Fruit fly (Drosophila melanogaster) ovary, adult (tissue): ENCODE measurements around the gene Rpp20.

ENCODE experiments used
- CG17801 ChIP-seq: fragments of 200-800 bp; optimal IDR thresholded peaks from 2 replicates; lab custom pipeline; 2019; ENCODE audit warnings: missing biosample characterization, mild to moderate bottlenecking, missing genetic modification characterization, moderate library complexity; ENCODE audit not compliant: partially characterized antibody

The Rpp20 gene

DNA sequence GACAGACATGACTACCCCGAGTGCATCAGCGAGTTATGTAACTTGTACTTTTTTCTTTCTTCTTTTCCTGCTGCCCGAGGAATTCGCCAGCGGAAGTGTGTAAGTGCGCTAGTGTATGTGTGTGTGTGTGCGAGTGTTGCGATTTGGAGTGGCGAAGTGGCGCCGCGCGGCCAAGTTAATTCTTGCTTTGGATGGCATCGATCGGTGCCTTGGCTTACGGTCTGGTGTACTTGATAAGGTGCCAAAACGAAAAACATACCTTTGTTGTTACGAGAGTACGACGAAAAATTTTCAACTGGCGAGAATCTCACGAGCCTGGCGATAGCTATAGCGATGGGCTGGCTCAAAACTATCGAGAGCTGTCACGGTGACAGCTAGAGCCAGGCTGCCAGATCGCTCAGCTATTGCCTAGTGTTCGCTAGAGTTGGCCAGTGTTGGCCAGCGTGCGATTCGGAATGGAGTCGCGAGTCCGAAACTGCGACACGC lies at the start of gene Rpp20, which contains the start of the genes CG18809, COX6B and CG33932:
TSS of gene Rpp20 (plus strand) at position 429 of the 486 bp plus-strand sequence.
TSS of gene CG18809 (minus strand) at position 333 of the 486 bp plus-strand sequence.
TSS of gene COX6B (minus strand) at position 333 of the 486 bp plus-strand sequence.
TSS of gene CG33932 (plus strand) at position 429 of the 486 bp plus-strand sequence.
- TF ChIP-seq CG17801 (GFP tag; lab: Kevin White, UChicago) = peak; percentile 57

DNA sequence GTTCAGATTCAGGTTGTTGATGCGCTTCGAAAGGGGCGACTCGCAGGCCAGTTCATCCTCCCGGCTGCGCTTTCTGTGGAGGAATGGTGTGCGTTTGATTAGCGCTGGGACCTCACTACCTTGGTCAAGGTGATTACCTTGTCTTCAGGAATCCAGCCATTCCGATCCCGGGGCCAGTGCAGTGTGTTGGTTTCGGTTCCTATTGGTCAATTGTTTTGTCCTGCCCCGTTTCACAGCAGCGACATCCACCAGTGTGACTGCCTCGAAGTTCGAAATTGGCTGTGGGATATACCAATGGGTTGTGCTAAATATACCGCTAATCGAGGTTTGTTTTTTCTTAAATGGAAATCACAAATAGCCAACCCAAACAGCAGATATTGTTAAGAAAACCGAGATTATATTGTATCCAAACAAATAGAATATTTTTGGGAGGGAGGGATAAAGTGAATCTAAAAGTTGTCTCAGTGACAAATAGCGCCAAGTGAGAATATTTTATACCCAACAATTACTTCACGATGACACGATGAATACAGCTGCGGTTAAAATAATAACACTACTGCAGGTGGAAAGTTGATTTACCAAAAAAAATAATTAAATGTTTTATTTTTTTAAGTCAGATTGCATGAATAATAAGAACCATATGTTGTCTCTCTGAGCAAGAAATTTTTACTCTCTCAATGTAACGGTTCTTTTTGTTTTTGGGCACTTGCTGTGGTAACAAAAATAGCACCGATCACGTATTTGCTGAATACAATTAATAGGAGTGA lies 49.3 kb upstream of the Rpp20 start, which contains the start of gene CG14229:
TSS of gene CG14229 (minus strand) at position 459 of the 767 bp plus-strand sequence.
- TF ChIP-seq CG17801 (GFP tag; lab: Kevin White, UChicago) = no peak

DNA sequence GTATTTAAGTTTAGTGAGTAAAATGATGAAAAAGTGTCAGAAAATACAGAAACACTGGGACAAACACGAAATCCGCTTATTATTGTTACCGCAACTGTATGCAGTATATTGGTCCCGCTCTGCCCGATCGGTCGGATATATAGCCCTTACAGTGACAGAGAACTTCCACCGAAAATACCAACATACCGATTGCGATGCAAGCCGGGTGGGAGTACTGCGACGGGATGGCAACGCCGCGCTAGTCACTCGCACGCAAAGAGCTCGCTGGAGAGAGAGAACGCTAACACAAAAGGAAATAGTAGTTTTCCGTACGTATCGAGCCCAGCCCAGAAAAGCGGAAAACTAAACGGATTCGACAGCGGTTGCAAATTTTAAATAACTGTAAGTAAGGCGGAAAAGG lies 47.4 kb upstream of the Rpp20 start, which contains the start of gene Cdc42:
TSS of gene Cdc42 (plus strand) at position 247 of the 400 bp plus-strand sequence.
- TF ChIP-seq CG17801 (GFP tag; lab: Kevin White, UChicago) = no peak

DNA sequence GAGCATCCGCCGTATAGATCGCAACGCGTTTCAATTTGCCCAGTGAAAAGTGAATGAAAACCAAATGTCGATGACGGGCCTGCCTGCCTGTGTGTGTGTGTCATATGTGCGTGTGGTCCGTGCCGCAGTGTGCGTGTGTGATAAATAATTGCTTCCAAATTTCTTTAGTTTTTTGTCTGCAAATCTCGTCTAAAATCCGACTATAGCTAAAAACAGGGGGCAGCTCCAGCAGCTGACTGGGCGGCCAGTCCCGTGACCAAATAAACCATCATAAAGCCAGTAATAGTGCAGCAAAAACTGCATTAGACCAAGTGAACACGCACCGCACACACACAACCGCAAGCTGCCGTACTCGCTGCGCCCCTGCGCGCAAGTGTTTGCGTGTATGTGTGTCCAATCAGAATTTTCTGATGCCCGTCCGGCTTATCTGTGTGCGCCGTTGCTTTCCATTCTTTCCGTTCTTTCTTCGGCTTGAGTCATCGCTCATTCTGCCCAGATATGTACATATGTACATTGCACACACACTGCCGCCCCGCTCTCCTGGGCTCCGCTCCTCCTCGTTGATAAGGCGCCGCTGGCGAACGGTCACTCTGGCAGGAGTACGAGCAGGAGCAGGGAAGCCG lies 46.9 kb upstream of the Rpp20 start:
- no peak for TF ChIP-seq CG17801 (GFP tag; lab: Kevin White, UChicago)

DNA sequence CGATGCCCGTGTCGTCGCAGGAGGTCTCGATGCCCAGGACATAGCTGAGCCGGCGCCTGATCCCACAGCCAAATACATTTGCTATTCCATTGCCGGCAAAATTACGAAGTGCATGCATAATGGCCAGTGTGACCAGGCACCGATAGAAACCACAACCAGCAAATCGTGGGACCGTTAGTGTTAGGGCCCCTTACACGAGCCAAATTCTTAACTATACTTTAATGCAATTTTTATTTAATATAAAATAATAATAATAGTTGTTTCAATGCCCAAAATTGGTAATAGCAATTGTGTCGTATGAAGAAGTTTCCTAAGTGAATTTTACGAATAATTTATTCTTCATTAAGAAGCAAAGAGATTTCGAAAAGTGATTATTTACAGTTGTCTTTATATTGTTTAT lies 42.6 kb upstream of the Rpp20 start, which contains the start of gene Tcs4:
TSS of gene Tcs4 (minus strand) at position 145 of the 400 bp plus-strand sequence.
- TF ChIP-seq CG17801 (GFP tag; lab: Kevin White, UChicago) = peak; percentile 48

DNA sequence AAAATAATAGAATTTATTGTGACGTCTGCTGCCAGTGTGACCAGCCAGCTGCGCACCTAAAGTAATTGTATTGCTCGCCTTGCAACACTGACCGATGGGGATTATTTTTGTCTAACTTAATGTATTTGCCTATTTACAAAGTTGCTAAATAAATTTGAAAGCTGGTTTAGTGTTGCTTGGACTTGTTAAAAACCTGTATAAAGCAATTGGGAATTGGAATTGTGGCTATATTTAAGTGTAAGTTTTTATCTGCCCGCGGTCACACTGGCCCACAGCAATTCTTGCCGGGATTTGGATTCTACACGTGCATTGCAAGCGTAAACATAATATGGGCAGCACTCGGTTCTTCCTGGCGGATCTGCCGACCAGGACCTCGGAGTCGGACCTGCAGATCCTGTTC lies 40.1 kb upstream of the Rpp20 start, which contains the start of the genes CG14230 and CG14232:
TSS of gene CG14230 (plus strand) at position 94 of the 400 bp plus-strand sequence.
TSS of gene CG14232 (minus strand) at position 177 of the 400 bp plus-strand sequence.
- TF ChIP-seq CG17801 (GFP tag; lab: Kevin White, UChicago) = peak; percentile 48

DNA sequence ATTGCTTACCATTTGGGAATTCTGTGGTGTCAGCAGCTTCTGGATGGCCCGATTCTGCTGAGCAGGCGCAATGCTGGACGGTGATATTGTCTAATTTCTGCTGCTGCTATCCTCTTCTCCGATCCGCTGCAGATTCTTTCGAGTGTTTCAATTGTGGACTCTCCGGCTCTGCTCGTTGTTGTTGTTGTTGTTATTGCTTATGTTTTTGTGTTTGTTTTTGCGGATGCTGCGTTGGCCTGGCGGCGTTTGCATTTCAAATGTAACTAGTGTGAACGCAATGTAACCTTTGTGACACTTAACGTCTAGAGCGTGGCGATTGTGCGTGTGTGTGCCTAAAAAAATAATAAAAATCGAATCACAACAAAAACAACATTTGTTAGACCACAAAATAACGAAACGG lies 32.3 kb upstream of the Rpp20 start:
- no peak for TF ChIP-seq CG17801 (GFP tag; lab: Kevin White, UChicago)

DNA sequence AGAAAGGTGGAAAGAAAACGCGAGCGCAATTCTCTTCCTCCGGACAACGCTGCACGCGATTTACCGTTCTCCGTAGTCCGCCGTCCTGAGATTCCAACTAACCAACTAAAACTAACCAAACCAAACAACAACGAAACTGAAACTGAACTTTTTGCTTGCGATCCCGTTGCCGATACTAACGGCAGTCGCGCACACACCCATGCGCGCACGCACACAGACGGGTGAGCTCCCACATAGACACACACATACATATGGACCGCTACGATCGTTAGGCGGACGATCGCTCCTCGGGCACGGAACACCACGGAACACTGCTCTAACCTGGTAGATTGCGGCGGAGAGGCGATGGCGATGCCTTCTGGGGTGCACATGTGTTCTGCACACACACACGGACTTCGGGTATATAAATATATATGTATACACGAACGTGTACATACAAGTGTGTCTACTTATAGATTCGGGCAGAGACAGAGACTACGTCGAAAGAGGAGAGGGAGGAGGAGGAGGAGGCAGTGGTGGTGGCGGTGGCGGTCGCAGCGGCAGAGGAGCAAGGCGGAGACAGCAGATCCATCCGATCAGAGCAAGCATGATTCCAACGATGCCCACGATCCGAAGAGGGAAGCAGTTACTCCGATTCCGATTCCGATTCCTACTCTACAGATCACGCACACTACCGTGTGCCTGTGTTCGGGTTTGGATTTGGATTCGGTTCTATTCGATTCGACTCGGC lies 31.2 kb upstream of the Rpp20 start, which contains the start of gene meso18E:
TSS of gene meso18E (minus strand) at position 148 of the 730 bp plus-strand sequence.
- no peak for TF ChIP-seq CG17801 (GFP tag; lab: Kevin White, UChicago)

DNA sequence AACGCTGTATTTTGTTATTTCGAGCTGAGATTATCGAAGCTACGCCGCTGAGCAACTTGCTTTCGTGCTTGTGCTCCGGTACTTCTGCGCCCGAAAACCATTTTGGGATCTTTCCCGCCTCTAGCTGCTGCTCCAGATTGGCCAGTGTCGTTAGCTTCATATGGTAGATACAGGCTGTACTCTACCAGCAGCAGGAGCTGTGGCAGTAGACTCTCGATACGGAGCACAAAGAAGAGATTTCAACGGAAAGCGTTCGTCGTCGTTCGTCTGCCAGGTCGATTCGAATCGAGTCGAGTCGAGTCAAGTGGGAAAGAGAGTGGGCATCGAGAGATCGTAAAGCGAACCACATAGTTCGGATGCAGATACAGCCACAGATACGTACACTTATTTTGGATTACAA lies 29.4 kb upstream of the Rpp20 start:
- TF ChIP-seq CG17801 (GFP tag; lab: Kevin White, UChicago) = no peak

DNA sequence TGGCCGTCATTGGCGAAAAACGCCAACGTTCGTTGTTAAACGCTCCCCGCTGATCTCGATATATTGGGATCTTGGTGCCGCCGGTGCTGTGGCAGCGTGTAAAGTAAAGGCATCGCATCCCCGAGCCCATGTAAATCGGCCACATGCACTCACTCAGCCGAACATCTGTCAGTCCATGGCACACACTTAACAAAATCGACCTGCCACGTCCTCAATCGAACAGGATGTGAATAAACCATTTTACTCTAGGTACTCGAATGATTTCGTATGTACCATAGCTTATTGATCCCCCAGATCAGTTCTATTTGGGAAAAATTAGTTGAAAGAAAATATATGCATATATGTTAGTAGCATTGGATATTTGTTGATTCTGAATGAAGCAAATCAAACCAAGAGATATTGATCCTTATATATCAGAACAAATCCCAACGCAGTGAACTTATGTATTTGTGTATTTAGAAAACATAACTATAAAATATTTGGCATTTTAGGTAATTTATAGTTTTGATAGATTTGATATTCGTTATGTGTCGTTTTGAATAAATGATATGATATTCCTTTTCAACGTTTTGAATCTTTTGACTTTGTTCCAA lies 27.8 kb upstream of the Rpp20 start:
- TF ChIP-seq CG17801 (GFP tag; lab: Kevin White, UChicago) = no peak

DNA sequence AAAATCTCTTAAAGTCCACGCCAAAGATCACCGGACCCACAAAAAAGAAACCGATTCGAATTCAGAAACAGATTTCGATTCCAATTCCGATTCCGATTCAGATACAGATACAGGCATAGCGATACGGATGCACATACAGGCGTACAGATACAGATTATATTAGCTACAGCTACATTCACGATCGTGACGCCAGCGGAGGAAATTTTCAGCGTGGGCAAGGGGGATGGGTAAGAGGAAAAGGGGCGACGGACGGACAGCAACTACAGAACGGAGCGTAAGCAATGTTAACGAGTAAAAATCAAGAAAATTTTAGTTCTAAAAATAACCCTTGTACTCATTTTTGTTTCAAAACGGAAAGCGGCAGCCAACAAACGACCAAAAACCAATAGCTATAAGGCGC lies 27.2 kb upstream of the Rpp20 start:
- TF ChIP-seq CG17801 (GFP tag; lab: Kevin White, UChicago) = no peak

DNA sequence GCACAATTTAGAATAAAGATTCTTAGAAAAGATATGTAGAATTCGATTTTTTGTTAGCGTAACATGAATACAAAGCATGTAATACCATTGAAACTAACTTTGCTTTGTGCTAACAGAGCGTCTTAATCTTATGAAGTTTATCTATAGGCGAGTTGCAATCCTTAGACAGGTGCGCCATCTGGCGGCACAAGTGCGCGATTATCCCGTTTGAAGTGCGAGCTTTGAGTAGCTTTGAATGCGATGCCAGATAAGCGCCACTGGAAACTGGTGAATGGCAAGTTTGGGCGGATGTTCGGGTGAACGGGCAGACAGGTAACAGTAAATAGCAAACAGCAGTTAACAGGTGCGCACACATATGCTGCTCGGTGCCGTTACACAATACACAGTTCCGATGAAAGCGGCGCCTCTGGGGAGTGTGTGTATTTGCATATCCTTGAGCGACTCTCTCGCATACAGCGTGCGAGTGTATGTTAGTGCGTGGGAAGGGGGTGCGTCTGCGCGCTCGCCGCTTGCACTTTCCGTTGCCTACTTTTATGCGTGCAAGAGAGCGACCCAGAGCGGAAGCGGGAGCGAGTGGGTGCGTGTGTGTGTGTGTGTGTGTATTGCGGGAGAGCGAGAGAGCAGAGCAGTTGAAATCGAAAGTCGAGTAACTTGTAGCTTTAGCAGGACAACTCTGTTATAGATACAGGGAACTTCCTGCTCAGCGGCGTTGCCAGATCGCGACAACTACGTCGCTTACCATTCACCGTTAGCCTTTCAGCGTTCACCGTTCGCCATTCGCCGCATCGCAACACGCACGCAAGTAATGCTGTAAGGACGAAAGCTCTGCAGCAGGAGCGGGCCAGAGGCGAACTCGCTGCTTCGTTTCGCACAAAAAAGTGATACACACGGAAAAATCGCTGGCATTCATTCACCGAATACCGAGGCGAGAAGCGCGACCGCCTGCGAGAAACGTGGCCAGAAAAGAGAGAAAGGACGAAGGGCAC lies 25.9 kb upstream of the Rpp20 start, which contains the start of gene CG12531:
TSS of gene CG12531 (plus strand) at position 936 of the 986 bp plus-strand sequence.
- no peak for TF ChIP-seq CG17801 (GFP tag; lab: Kevin White, UChicago)

DNA sequence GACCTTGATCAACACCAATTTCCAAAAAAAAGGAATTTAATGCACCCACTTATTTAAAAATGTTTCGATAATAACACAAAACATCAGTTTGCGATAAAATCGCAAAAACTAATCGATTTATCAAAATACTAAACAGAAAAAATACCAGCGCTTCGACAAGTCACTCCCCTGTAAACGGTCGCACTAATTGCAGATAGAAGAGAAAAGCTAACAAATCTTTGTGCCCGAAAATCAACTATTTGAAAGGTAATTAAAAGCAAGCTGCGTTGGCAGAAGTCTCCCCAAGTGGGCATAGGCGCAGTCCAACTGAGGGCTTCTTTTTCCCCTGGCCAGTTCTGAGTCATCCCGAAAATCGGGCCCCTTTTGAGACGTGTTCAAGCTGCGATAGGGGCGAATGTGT lies 13.4 kb upstream of the Rpp20 start, which contains the start of gene AP-1-2beta:
TSS of gene AP-1-2beta (plus strand) at position 161 of the 400 bp plus-strand sequence.
- TF ChIP-seq CG17801 (GFP tag; lab: Kevin White, UChicago) = peak; percentile 45
